Fruit fly (Drosophila melanogaster) Kc167 (cell line): ENCODE results near the gene Trf4-1.

Source experiments
- Myc ChIP-seq: fragments of >200 bp; optimal IDR thresholded peaks from 2 replicates; lab custom pipeline; 2017; ENCODE audit warnings: missing external identifiers
- Sin3A ChIP-seq: fragments of >200 bp; optimal IDR thresholded peaks from 2 replicates; lab custom pipeline; 2018; ENCODE audit warnings: missing external identifiers
- h ChIP-seq: fragments of >200 bp; optimal IDR thresholded peaks from 3 replicates; lab custom pipeline; 2018; ENCODE audit warnings: missing external identifiers
- insv ChIP-seq: fragments of >200 bp; optimal IDR thresholded peaks from 3 replicates; lab custom pipeline; 2018; ENCODE audit warnings: missing external identifiers
- psq ChIP-seq: fragments of >200 bp; optimal IDR thresholded peaks from 2 replicates; lab custom pipeline; 2017; ENCODE audit warnings: missing external identifiers
- ttk ChIP-seq: sonication (Bioruptor generic); optimal IDR thresholded peaks from 2 replicates; lab custom pipeline; 2017; ENCODE audit warnings: missing external identifiers

Trf4-1 gene

dm6 chrX:8569038-8569437 lies 8.9 kb downstream of the Trf4-1 start:
- TF ChIP-seq h (lab: Kevin White, UChicago) = no peak
- no peak for TF ChIP-seq insv (lab: Kevin White, UChicago)
- TF ChIP-seq Sin3A (lab: Kevin White, UChicago) = no peak
- TF ChIP-seq Myc (lab: Kevin White, UChicago) = no peak
- no peak for TF ChIP-seq ttk (lab: Kevin White, UChicago)
- no peak for TF ChIP-seq psq

dm6 chrX:8569639-8570038 lies 9.5 kb downstream of the Trf4-1 start:
- TF ChIP-seq h (lab: Kevin White, UChicago) = no peak
- TF ChIP-seq ttk (lab: Kevin White, UChicago) = no peak
- no peak for TF ChIP-seq psq
- no peak for TF ChIP-seq insv (lab: Kevin White, UChicago)
- no peak for TF ChIP-seq Myc (lab: Kevin White, UChicago)
- TF ChIP-seq Sin3A (lab: Kevin White, UChicago) = no peak

dm6 chrX:8570848-8571247 lies 10.7 kb downstream of the Trf4-1 start, which contains the start of gene CG12111:
Gene CG12111, minus strand, starts transcription at chrX:8570948.
- TF ChIP-seq h (lab: Kevin White, UChicago) = no peak
- TF ChIP-seq insv (lab: Kevin White, UChicago) = no peak
- TF ChIP-seq psq = no peak
- no peak for TF ChIP-seq Myc (lab: Kevin White, UChicago)
- no peak for TF ChIP-seq Sin3A (lab: Kevin White, UChicago)
- no peak for TF ChIP-seq ttk (lab: Kevin White, UChicago)

dm6 chrX:8571936-8572335 lies 11.8 kb downstream of the Trf4-1 start:
- no peak for TF ChIP-seq h (lab: Kevin White, UChicago)
- TF ChIP-seq insv (lab: Kevin White, UChicago) = no peak
- no peak for TF ChIP-seq Myc (lab: Kevin White, UChicago)
- no peak for TF ChIP-seq Sin3A (lab: Kevin White, UChicago)
- TF ChIP-seq psq = no peak
- no peak for TF ChIP-seq ttk (lab: Kevin White, UChicago)

- TF ChIP-seq insv (lab: Kevin White, UChicago) = no peak
- TF ChIP-seq ttk (lab: Kevin White, UChicago) = no peak
- TF ChIP-seq psq = no peak
- TF ChIP-seq h (lab: Kevin White, UChicago) = no peak
- TF ChIP-seq Myc (lab: Kevin White, UChicago) = no peak
- no peak for TF ChIP-seq Sin3A (lab: Kevin White, UChicago)
Observed at dm6 chrX:8572939-8573594, 12.9 kb downstream of the Trf4-1 start, which contains the start of gene spirit. Gene spirit, minus strand, starts transcription at chrX:8573593.

dm6 chrX:8573744-8574484 lies 13.8 kb downstream of the Trf4-1 start, which contains the start of gene CG12065:
Gene CG12065, plus strand, starts transcription at chrX:8574306.
- TF ChIP-seq insv (lab: Kevin White, UChicago) = no peak
- TF ChIP-seq Sin3A (lab: Kevin White, UChicago) = no peak
- TF ChIP-seq ttk (lab: Kevin White, UChicago) = no peak
- no peak for TF ChIP-seq Myc (lab: Kevin White, UChicago)
- no peak for TF ChIP-seq psq
- TF ChIP-seq h (lab: Kevin White, UChicago) = no peak

- TF ChIP-seq insv (lab: Kevin White, UChicago) = no peak
- no peak for TF ChIP-seq Sin3A (lab: Kevin White, UChicago)
- no peak for TF ChIP-seq ttk (lab: Kevin White, UChicago)
- no peak for TF ChIP-seq psq
- no peak for TF ChIP-seq Myc (lab: Kevin White, UChicago)
- TF ChIP-seq h (lab: Kevin White, UChicago) = no peak
Observed at dm6 chrX:8574672-8575350, 14.7 kb downstream of the Trf4-1 start.

dm6 chrX:8576675-8577074 lies 16.6 kb downstream of the Trf4-1 start:
- TF ChIP-seq insv (lab: Kevin White, UChicago) (no peak), h (lab: Kevin White, UChicago) (no peak)

- TF ChIP-seq psq = no peak
- TF ChIP-seq insv (lab: Kevin White, UChicago) = no peak
Observed at dm6 chrX:8579097-8579496, 19.0 kb downstream of the Trf4-1 start.

dm6 chrX:8579875-8580274 lies 19.8 kb downstream of the Trf4-1 start:
- TF ChIP-seq ttk (lab: Kevin White, UChicago) (no peak), h (lab: Kevin White, UChicago) (no peak), insv (lab: Kevin White, UChicago) (no peak), Myc (lab: Kevin White, UChicago) (no peak), Sin3A (lab: Kevin White, UChicago) (no peak), psq (no peak)

dm6 chrX:8580794-8581193 lies 20.7 kb downstream of the Trf4-1 start:
- TF ChIP-seq psq (no peak), Myc (lab: Kevin White, UChicago) (no peak), h (lab: Kevin White, UChicago) (no peak), Sin3A (lab: Kevin White, UChicago) (no peak), insv (lab: Kevin White, UChicago) (no peak), ttk (lab: Kevin White, UChicago) (no peak)
